Fruit fly (Drosophila melanogaster) S2 (cell line): ENCODE results near the gene CG46506.
"Not testable (repeated sequence)": the region's sequence is repeated elsewhere in the genome, so short reads cannot be mapped to it uniquely, and the experiment has no call there.

Experiments
- CG8478 ChIP-seq: fragments of >200 bp; optimal IDR thresholded peaks from 2 replicates; lab custom pipeline; 2018
- CTCF ChIP-seq, 2 experiments: fragments of >200 bp; optimal IDR thresholded peaks; 2 replicates each; lab custom pipeline; 2018

The CG46506 gene

DNA sequence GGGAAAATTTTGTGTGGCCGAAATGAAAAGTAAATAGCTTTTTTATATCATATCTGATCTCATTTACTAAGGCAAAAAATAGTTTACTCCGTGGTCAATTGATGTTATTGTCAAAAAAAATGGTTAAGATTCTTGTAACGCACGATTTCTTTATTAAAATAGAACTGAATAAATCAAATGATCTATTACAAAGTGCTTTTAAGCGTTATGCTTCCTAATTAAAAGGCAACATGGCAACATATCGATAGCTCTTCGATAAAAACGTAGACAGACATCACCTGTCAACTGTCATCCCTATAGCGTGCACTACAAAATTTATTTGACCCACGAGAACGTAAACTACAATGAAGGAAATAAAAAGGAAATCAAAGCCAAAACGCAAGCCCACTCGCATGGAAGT is at the start of gene CG46506:
Gene CG46506, plus strand, starts transcription at position 301 of the 400 bp plus-strand sequence.
- not testable (repeated sequence) for TF ChIP-seq CG8478; CTCF (optimal IDR thresholded peaks at IDR 0.05; lab: Kevin White, UChicago)

dm6 chrX:22142758-22143157 is 14.9 kb upstream of the CG46506 start, which contains the start of gene CG40813:
Gene CG40813 (plus strand): TSS chrX:22143058.
- TF ChIP-seq CTCF (optimal IDR thresholded peaks at IDR 0.05; lab: Kevin White, UChicago); CG8478: not testable (repeated sequence)

DNA sequence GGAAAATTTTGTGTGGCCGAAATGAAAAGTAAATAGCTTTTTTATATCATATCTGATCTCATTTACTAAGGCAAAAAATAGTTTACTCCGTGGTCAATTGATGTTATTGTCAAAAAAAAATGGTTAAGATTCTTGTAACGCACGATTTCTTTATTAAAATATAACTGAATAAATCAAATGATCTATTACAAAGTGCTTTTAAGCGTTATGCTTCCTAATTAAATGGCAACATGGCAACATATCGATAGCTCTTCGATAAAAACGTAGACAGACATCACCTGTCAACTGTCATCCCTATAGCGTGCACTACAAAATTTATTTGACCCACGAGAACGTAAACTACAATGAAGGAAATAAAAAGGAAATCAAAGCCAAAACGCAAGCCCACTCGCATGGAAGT is 10.2 kb upstream of the CG46506 start, which contains the start of gene CG46504:
Gene CG46504, plus strand, starts transcription at position 301 of the 400 bp plus-strand sequence.
- TF ChIP-seq CTCF (optimal IDR thresholded peaks at IDR 0.05; lab: Kevin White, UChicago); CG8478: not testable (repeated sequence)

- TF ChIP-seq CG8478; CTCF (optimal IDR thresholded peaks at IDR 0.05; lab: Kevin White, UChicago): not testable (repeated sequence)
These were observed 5.1 kb upstream of the CG46506 start, which contains the start of gene CG46505 for dm6 chrX:22152542-22152941. Gene CG46505 (plus strand): TSS chrX:22152842.

- not testable (repeated sequence) for TF ChIP-seq CG8478; CTCF (optimal IDR thresholded peaks at IDR 0.05; lab: Kevin White, UChicago)
These were observed 4.9 kb downstream of the CG46506 start, which contains the start of gene CG46507 for dm6 chrX:22162623-22163022. Gene CG46507 (plus strand): TSS chrX:22162923.

DNA sequence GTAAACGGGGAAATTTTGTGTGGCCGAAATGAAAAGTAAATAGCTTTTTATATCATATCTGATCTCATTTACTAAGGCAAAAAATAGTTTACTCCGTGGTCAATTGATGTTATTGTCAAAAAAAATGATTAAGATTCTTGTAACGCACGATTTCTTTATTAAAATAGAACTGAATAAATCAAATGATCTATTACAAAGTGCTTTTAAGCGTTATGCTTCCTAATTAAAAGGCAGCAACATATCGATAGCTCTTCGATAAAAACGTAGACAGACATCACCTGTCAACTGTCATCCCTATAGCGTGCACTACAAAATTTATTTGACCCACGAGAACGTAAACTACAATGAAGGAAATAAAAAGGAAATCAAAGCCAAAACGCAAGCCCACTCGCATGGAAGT is 9.7 kb downstream of the CG46506 start, which contains the start of gene CG46508:
Gene CG46508, plus strand, starts transcription at position 301 of the 400 bp plus-strand sequence.
- not testable (repeated sequence) for TF ChIP-seq CG8478; CTCF (optimal IDR thresholded peaks at IDR 0.05; lab: Kevin White, UChicago)

- TF ChIP-seq CTCF (optimal IDR thresholded peaks at IDR 0.05; lab: Kevin White, UChicago); CG8478: not testable (repeated sequence)
These were observed 14.7 kb downstream of the CG46506 start, which contains the start of gene CG46509 for dm6 chrX:22172341-22172740. Gene CG46509 (plus strand): TSS chrX:22172641.

DNA sequence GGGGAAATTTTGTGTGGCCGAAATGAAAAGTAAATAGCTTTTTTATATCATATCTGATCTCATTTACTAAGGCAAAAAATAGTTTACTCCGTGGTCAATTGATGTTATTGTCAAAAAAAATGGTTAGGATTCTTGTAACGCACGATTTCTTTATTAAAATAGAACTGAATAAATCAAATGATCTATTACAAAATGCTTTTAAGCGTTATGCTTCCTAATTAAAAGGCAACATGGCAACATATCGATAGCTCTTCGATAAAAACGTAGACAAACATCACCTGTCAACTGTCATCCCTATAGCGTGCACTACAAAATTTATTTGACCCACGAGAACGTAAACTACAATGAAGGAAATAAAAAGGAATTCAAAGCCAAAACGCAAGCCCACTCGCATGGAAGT is 19.5 kb downstream of the CG46506 start, which contains the start of gene CG46510:
Gene CG46510, plus strand, starts transcription at position 301 of the 400 bp plus-strand sequence.
- not testable (repeated sequence) for TF ChIP-seq CTCF (optimal IDR thresholded peaks at IDR 0.05; lab: Kevin White, UChicago); CG8478

- not testable (repeated sequence) for TF ChIP-seq CG8478; CTCF (optimal IDR thresholded peaks at IDR 0.05; lab: Kevin White, UChicago)
These were observed 24.5 kb downstream of the CG46506 start, which contains the start of gene CG46511 for dm6 chrX:22182193-22182592. Gene CG46511 (plus strand): TSS chrX:22182493.

DNA sequence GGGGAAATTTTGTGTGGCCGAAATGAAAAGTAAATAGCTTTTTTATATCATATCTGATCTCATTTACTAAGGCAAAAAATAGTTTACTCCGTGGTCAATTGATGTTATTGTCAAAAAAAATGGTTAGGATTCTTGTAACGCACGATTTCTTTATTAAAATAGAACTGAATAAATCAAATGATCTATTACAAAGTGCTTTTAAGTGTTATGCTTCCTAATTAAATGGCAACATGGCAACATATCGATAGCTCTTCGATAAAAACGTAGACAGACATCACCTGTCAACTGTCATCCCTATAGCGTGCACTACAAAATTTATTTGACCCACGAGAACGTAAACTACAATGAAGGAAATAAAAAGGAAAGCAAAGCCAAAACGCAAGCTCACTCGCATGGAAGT is 29.4 kb downstream of the CG46506 start, which contains the start of gene CG46512:
Gene CG46512, plus strand, starts transcription at position 301 of the 400 bp plus-strand sequence.
- not testable (repeated sequence) for TF ChIP-seq CTCF (optimal IDR thresholded peaks at IDR 0.05; lab: Kevin White, UChicago); CG8478

DNA sequence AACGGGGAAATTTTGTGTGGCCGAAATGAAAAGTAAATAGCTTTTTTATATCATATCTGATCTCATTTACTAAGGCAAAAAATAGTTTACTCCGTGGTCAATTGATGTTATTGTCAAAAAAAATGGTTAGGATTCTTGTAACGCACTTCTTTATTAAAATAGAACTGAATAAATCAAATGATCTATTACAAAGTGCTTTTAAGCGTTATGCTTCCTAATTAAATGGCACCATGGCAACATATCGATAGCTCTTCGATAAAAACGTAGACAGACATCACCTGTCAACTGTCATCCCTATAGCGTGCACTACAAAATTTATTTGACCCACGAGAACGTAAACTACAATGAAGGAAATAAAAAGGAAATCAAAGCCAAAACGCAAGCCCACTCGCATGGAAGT is 34.3 kb downstream of the CG46506 start, which contains the start of gene CG46513:
Gene CG46513, plus strand, starts transcription at position 301 of the 400 bp plus-strand sequence.
- not testable (repeated sequence) for TF ChIP-seq CTCF (optimal IDR thresholded peaks at IDR 0.05; lab: Kevin White, UChicago); CG8478

DNA sequence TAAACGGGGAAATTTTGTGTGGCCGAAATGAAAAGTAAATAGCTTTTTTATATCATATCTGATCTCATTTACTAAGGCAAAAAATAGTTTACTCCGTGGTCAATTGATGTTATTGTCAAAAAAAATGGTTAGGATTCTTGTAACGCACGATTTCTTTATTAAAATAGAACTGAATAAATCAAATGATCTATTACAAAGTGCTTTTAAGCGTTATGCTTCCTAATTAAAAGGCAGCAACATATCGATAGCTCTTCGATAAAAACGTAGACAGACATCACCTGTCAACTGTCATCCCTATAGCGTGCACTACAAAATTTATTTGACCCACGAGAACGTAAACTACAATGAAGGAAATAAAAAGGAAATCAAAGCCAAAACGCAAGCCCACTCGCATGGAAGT is 39.2 kb downstream of the CG46506 start, which contains the start of gene CG46514:
Gene CG46514, plus strand, starts transcription at position 301 of the 400 bp plus-strand sequence.
- not testable (repeated sequence) for TF ChIP-seq CG8478; CTCF (optimal IDR thresholded peaks at IDR 0.05; lab: Kevin White, UChicago)

DNA sequence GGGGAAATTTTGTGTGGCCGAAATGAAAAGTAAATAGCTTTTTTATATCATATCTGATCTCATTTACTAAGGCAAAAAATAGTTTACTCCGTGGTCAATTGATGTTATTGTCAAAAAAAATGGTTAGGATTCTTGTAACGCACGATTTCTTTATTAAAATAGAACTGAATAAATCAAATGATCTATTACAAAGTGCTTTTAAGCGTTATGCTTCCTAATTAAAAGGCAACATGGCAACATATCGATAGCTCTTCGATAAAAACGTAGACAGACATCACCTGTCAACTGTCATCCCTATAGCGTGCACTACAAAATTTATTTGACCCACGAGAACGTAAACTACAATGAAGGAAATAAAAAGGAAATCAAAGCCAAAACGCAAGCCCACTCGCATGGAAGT is 44.2 kb downstream of the CG46506 start, which contains the start of gene CG46515:
Gene CG46515, plus strand, starts transcription at position 301 of the 400 bp plus-strand sequence.
- TF ChIP-seq CTCF (optimal IDR thresholded peaks at IDR 0.05; lab: Kevin White, UChicago); CG8478: not testable (repeated sequence)
